Fruit fly (Drosophila melanogaster): ENCODE measurements around the gene Ptip.

DNA sequence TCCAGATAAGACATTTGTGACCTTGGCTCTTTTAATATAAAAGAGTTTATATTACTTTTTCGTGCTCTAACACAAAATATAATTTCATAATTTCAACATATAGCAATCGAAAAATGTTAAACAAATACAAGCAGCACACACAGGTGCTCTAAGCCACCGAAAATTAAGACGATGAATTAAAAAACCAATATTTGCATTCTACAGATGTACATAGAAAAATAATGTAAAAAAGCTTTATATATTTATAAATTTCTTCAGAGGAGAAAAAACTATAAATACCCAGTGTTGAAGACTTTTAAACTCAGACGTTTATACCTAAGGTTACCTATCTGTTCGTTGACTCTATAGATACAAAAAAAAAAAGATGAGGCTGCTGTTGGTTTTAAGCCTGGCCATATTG lies 41.3 kb downstream of the Ptip start, which contains the start of gene CG9040:
- TF ChIP-seq CG8478 (optimal IDR thresholded peaks at IDR 0.05), result no peak
- no peak for TF ChIP-seq pan (optimal IDR thresholded peaks at IDR 0.05)
- no peak for TF ChIP-seq usp (GFP tag; optimal IDR thresholded peaks at IDR 0.05)
